Fruit fly (Drosophila melanogaster): Measurements from ENCODE around the gene larp.

larp gene

dm6 chr3R:28339654-28340605 is 3.7 kb upstream of the larp start, which contains the start of the genes Gfat2 and Moca-cyp (continued):
- peak; percentile 61; the same call in 2 of the 3 replicates for TF ChIP-seq HLH4C (GFP tag; IDR thresholded peaks at IDR 0.05; ENCODE audit: partially characterized antibody)
- TF ChIP-seq lola (GFP tag; optimal IDR thresholded peaks at IDR 0.05): peak in 1 of 3 experiments; percentile 56
- peak; percentile 53 for TF ChIP-seq ewg (GFP tag; optimal IDR thresholded peaks at IDR 0.05)
- no peak for TF ChIP-seq Jarid2 (GFP tag; optimal IDR thresholded peaks at IDR 0.05)
- no peak for TF ChIP-seq yki (optimal IDR thresholded peaks at IDR 0.05)
- TF ChIP-seq CG15011 (GFP tag; optimal IDR thresholded peaks at IDR 0.05): peak; percentile 35
- TF ChIP-seq CG6683 (GFP tag; optimal IDR thresholded peaks at IDR 0.05): no peak
- TF ChIP-seq Sox100B (GFP tag; optimal IDR thresholded peaks at IDR 0.05): peak; percentile 61
- peak; percentile 19 for TF ChIP-seq Elba2 (GFP tag; optimal IDR thresholded peaks at IDR 0.05)
- no peak for TF ChIP-seq Kr (GFP tag; optimal IDR thresholded peaks at IDR 0.05)
- peak; percentile 32 for TF ChIP-seq hbn (GFP tag; IDR thresholded peaks at IDR 0.05; ENCODE audit: partially characterized antibody)
- peak; percentile 36 for TF ChIP-seq Six4 (GFP tag; optimal IDR thresholded peaks at IDR 0.05)
- TF ChIP-seq CG4820 (GFP tag; optimal IDR thresholded peaks at IDR 0.05): peak; percentile 22
- peak; percentile 63 for TF ChIP-seq Ada2b (GFP tag; IDR thresholded peaks at IDR 0.05)
- TF ChIP-seq CG10274 (GFP tag; optimal IDR thresholded peaks at IDR 0.05): peak; percentile 33
- peak; percentile 49; the same call in 1 of the 2 replicates for TF ChIP-seq chm (GFP tag; IDR thresholded peaks at IDR 0.05)
- TF ChIP-seq C15 (GFP tag; IDR thresholded peaks at IDR 0.05): no peak
- no peak for TF ChIP-seq CG6272 (GFP tag; IDR thresholded peaks at IDR 0.05)
- TF ChIP-seq maf-S (GFP tag; optimal IDR thresholded peaks at IDR 0.05): no peak
- peak; percentile 71 for TF ChIP-seq MTF-1 (GFP tag; optimal IDR thresholded peaks at IDR 0.05; ENCODE audit: borderline replicate concordance)
- peak; percentile 51 for TF ChIP-seq unpg (GFP tag; optimal IDR thresholded peaks at IDR 0.05)
- no peak for TF ChIP-seq CG15073 (GFP tag; optimal IDR thresholded peaks at IDR 0.05)
- no peak for TF ChIP-seq dan (GFP tag; IDR thresholded peaks at IDR 0.05)
- peak; percentile 69 for TF ChIP-seq CG30020 (tag; optimal IDR thresholded peaks at IDR 0.05)
- TF ChIP-seq CG12236 (GFP tag; optimal IDR thresholded peaks at IDR 0.05): no peak
- peak; percentile 63 for TF ChIP-seq B-H2 (GFP tag; optimal IDR thresholded peaks at IDR 0.05)
- TF ChIP-seq CG32772 (GFP tag; IDR thresholded peaks at IDR 0.05): peak; percentile 64
- no peak for TF ChIP-seq wor (GFP tag; IDR thresholded peaks at IDR 0.05)
- no peak for TF ChIP-seq E2f2 (GFP tag; IDR thresholded peaks at IDR 0.05)
- no peak for TF ChIP-seq schlank (tag; optimal IDR thresholded peaks at IDR 0.05)
- peak; percentile 72 for TF ChIP-seq CG14014 (GFP tag; IDR thresholded peaks at IDR 0.05)
- TF ChIP-seq Opbp (GFP tag; IDR thresholded peaks at IDR 0.05; ENCODE audit: partially characterized antibody): peak; percentile 61; the same call in 2 of the 3 replicates
- TF ChIP-seq Fer3 (tag; optimal IDR thresholded peaks at IDR 0.05): peak; percentile 67
- TF ChIP-seq Nf-YB (GFP tag; optimal IDR thresholded peaks at IDR 0.05): peak; percentile 50
- no peak for TF ChIP-seq ash1 (GFP tag; optimal IDR thresholded peaks at IDR 0.05)
- peak; percentile 73 for TF ChIP-seq CG2712 (tag; optimal IDR thresholded peaks at IDR 0.05)
- peak; percentile 14 for TF ChIP-seq CG6654 (GFP tag; optimal IDR thresholded peaks at IDR 0.05)
- no peak for TF ChIP-seq sim (GFP tag; IDR thresholded peaks at IDR 0.05)
- TF ChIP-seq salm (tag; optimal IDR thresholded peaks at IDR 0.05): no peak
- TF ChIP-seq h (optimal IDR thresholded peaks at IDR 0.05): no peak
- no peak for TF ChIP-seq CG5245 (GFP tag; optimal IDR thresholded peaks at IDR 0.05)
- TF ChIP-seq jing (GFP tag; optimal IDR thresholded peaks at IDR 0.05): peak; percentile 15
- TF ChIP-seq btn (GFP tag; optimal IDR thresholded peaks at IDR 0.05): no peak
- TF ChIP-seq Ravus (GFP tag; IDR thresholded peaks at IDR 0.05): no peak
- peak; percentile 23 for TF ChIP-seq gcm (GFP tag; optimal IDR thresholded peaks at IDR 0.05)
- no peak for TF ChIP-seq CG13624 (GFP tag; optimal IDR thresholded peaks at IDR 0.05)
- TF ChIP-seq kni (GFP tag; optimal IDR thresholded peaks at IDR 0.05): peak; percentile 42
- no peak for TF ChIP-seq sima (GFP tag; optimal IDR thresholded peaks at IDR 0.05)
- TF ChIP-seq klu (GFP tag; IDR thresholded peaks at IDR 0.05): no peak

Measured in whole organism, embryonic.